Worm (Caenorhabditis elegans): Measurements from ENCODE around the gene nhr-37.

DNA sequence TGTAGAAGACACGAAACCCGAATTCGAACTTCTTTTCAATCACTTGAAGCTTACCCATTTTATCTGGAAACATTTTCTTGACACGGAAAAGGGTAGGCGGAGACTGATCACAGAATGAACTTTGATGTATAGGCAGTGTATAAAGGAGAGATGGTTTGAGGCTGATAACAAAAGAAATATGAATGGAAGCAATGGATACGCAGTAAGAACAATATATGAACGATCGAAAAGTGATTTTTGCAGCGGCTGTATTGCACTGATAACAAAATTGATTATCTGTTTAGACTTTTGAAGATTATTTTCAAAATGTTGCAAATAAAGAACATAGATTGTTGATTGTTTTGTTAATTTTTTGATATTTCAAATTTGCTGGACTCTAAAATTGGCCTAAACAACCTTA is 43.8 kb downstream of the nhr-37 start, which contains the start of gene pmp-5:
- no peak for TF ChIP-seq ces-1 (GFP tag; optimal IDR thresholded peaks at IDR 0.05)
- TF ChIP-seq nhr-76 (tag; optimal IDR thresholded peaks at IDR 0.05) = no peak
- TF ChIP-seq unc-62 (GFP tag; optimal IDR thresholded peaks at IDR 0.05) = no peak
- TF ChIP-seq blmp-1 (tag; optimal IDR thresholded peaks at IDR 0.05) = no peak
- TF ChIP-seq elt-3 (tag; optimal IDR thresholded peaks at IDR 0.05) = no peak
- TF ChIP-seq lsy-2 (tag; optimal IDR thresholded peaks at IDR 0.05) = no peak
- TF ChIP-seq zip-8 (tag; optimal IDR thresholded peaks at IDR 0.05) = no peak
- TF ChIP-seq mab-5 (tag; optimal IDR thresholded peaks at IDR 0.05) = no peak
- TF ChIP-seq lin-13 (tag; optimal IDR thresholded peaks at IDR 0.05) = no peak
- TF ChIP-seq nhr-237 (tag; optimal IDR thresholded peaks at IDR 0.05) = no peak
- TF ChIP-seq sptf-1 (tag; optimal IDR thresholded peaks at IDR 0.05) = no peak
- TF ChIP-seq ztf-11 (tag; optimal IDR thresholded peaks at IDR 0.05) = no peak
- TF ChIP-seq nhr-28 (tag; optimal IDR thresholded peaks at IDR 0.05) = no peak

All from whole organism, mixed stage, embryonic.